Fruit fly (Drosophila melanogaster) whole organism, pupa: ENCODE data around the gene maca.

Source experiments
- CG10348 ChIP-seq: fragments of 200-800 bp; sonication (Bioruptor generic); IDR thresholded peaks from 2 replicates; pipeline ENCODE4 v1.3.6; 2022; ENCODE audit warnings: missing biosample characterization, missing genetic modification characterization
- CG12605 ChIP-seq: fragments of 200-800 bp; sonication (Bioruptor generic); IDR thresholded peaks from 2 replicates; pipeline ENCODE4 v1.3.6; 2022; ENCODE audit warnings: missing biosample characterization, missing genetic modification characterization
- CG13204 ChIP-seq: fragments of 200-800 bp; sonication (Bioruptor generic); optimal IDR thresholded peaks from 2 replicates; lab custom pipeline; 2018; ENCODE audit warnings: missing biosample characterization, mild to moderate bottlenecking, missing genetic modification characterization, moderate library complexity
- CG14655 ChIP-seq: fragments of 200-800 bp; sonication (Bioruptor generic); optimal IDR thresholded peaks from 3 replicates; lab custom pipeline; 2017; ENCODE audit warnings: mild to moderate bottlenecking, missing biosample characterization, missing genetic modification reagents, missing genetic modification characterization
- CG15710 ChIP-seq: fragments of 200-800 bp; sonication (Bioruptor generic); optimal IDR thresholded peaks from 2 replicates; lab custom pipeline; 2018; ENCODE audit warnings: missing biosample characterization, mild to moderate bottlenecking, missing genetic modification characterization, moderate library complexity
- CG17806 ChIP-seq: fragments of 200-800 bp; sonication (Bioruptor generic); optimal IDR thresholded peaks from 2 replicates; lab custom pipeline; 2018; ENCODE audit warnings: missing biosample characterization, mild to moderate bottlenecking, missing genetic modification characterization, moderate library complexity
- CG32121 ChIP-seq: fragments of 200-800 bp; sonication (Bioruptor generic); IDR thresholded peaks from 2 replicates; pipeline ENCODE4 v1.3.6; 2022; ENCODE audit warnings: missing biosample characterization, missing genetic modification characterization
- CG34367 ChIP-seq: fragments of 200-800 bp; sonication (Bioruptor generic); optimal IDR thresholded peaks from 2 replicates; lab custom pipeline; 2018; ENCODE audit warnings: missing biosample characterization, mild to moderate bottlenecking, missing genetic modification characterization
- CG4496 ChIP-seq: fragments of 200-800 bp; sonication (Bioruptor generic); IDR thresholded peaks from 3 replicates; pipeline ENCODE4 v1.3.6; 2022; ENCODE audit warnings: missing biosample characterization, missing genetic modification characterization
- CG8159 ChIP-seq: fragments of 200-800 bp; sonication (Bioruptor generic); optimal IDR thresholded peaks from 3 replicates; lab custom pipeline; 2018; ENCODE audit warnings: missing biosample characterization, mild to moderate bottlenecking, missing genetic modification characterization, moderate library complexity
- CG8301 ChIP-seq: fragments of 200-800 bp; sonication (Bioruptor generic); optimal IDR thresholded peaks from 2 replicates; lab custom pipeline; 2018; ENCODE audit warnings: missing biosample characterization, mild to moderate bottlenecking, missing genetic modification characterization
- CG9948 ChIP-seq: fragments of 200-800 bp; sonication (Bioruptor generic); optimal IDR thresholded peaks from 2 replicates; lab custom pipeline; 2018; ENCODE audit warnings: missing biosample characterization, mild to moderate bottlenecking, missing genetic modification characterization, moderate library complexity
- D1 ChIP-seq: fragments of 200-800 bp; sonication (Bioruptor generic); optimal IDR thresholded peaks from 2 replicates; lab custom pipeline; 2018; ENCODE audit warnings: missing biosample characterization, mild to moderate bottlenecking, missing genetic modification characterization, moderate library complexity
- EcR ChIP-seq: fragments of 200-800 bp; sonication (Bioruptor generic); optimal IDR thresholded peaks from 3 replicates; lab custom pipeline; 2019; ENCODE audit warnings: missing biosample characterization, missing genetic modification characterization, mild to moderate bottlenecking, moderate library complexity, missing genetic modification reagents
- Ets98B ChIP-seq: fragments of 200-800 bp; sonication (Bioruptor generic); IDR thresholded peaks from 2 replicates; pipeline ENCODE4 v1.3.6; 2022; ENCODE audit warnings: missing biosample characterization, missing genetic modification characterization
- Pif1A ChIP-seq: fragments of 200-800 bp; sonication (Bioruptor generic); optimal IDR thresholded peaks from 3 replicates; lab custom pipeline; 2016; ENCODE audit warnings: missing biosample characterization, missing genetic modification characterization
- Pif1B ChIP-seq: fragments of 200-800 bp; sonication (Bioruptor generic); optimal IDR thresholded peaks from 3 replicates; lab custom pipeline; 2016; ENCODE audit warnings: missing biosample characterization, missing genetic modification characterization
- Snoo ChIP-seq: fragments of 200-800 bp; sonication (Bioruptor generic); optimal IDR thresholded peaks from 3 replicates; lab custom pipeline; 2017; ENCODE audit warnings: missing biosample characterization, mild to moderate bottlenecking, missing genetic modification characterization, inconsistent platforms
- fd96Ca ChIP-seq: fragments of 200-800 bp; sonication (Bioruptor generic); IDR thresholded peaks from 3 replicates; pipeline ENCODE4 v1.3.6; 2022; ENCODE audit warnings: missing biosample characterization, missing genetic modification characterization
- rn ChIP-seq: fragments of 200-800 bp; sonication (Bioruptor generic); IDR thresholded peaks from 2 replicates; pipeline ENCODE4 v1.3.6; 2022; ENCODE audit warnings: missing biosample characterization, missing genetic modification characterization

maca gene

dm6 chr3R:15467991-15468764 is 26.2 kb upstream of the maca start:
- no peak for TF ChIP-seq D1 (tag; lab: Kevin White, UChicago)
- TF ChIP-seq, all 21 proteins: peak for 0

DNA sequence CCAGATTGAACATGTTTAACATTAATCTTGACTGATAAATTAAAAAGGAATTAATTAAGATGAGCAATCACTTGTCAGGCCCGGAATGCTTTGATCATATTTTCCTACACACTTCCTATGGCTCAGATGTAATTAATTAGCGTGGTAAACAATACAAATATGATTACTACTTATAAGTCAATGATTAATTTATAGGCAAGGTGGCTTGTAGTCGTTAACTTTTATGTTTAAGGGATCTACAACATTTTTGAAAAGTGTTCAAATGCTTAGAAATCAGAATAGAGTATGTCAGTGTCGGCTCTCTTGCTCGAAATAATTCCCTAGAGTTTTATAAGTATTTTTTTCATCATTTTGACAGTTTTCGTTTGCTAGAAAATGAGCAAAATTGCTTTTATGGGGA is 22.7 kb upstream of the maca start:
- no peak for TF ChIP-seq Snoo (tag; lab: Kevin White, UChicago)
- TF ChIP-seq CG8159 = no peak
- TF ChIP-seq D1 (tag; lab: Kevin White, UChicago) = no peak
- no peak for TF ChIP-seq CG13204 (GFP tag; lab: Kevin White, UChicago)
- no peak for TF ChIP-seq CG17806 (tag; lab: Kevin White, UChicago)
- TF ChIP-seq CG10348 (GFP tag; lab: Robert Waterston, UW) = no peak
- no peak for TF ChIP-seq rn (GFP tag; lab: Robert Waterston, UW)
- no peak for TF ChIP-seq fd96Ca (GFP tag; lab: Robert Waterston, UW)
- TF ChIP-seq CG8301 = no peak
- no peak for TF ChIP-seq CG12605 (GFP tag; lab: Robert Waterston, UW)

DNA sequence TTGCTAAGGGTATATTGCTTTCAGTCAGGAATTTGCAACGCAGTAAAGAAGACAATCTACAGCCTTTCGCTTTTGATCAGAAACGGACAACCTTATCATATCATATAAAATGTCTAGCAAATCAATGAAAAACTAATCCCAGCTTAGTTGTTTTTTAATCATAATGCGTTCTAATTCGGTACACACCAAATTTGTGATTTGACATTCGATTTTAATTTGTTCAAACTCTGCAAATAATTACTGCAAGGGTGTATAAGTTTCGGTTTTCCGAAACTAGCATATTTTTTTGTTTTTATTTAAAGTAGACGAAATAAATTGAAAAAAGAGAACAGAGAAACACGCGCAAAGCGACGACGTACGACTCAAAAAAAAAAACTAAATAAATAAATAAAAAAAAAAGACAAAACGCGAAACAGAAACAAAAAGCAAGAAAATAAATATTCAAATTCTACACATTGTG is 21.6 kb upstream of the maca start:
- TF ChIP-seq CG12605 (GFP tag; lab: Robert Waterston, UW) (peak; percentile 45), fd96Ca (GFP tag; lab: Robert Waterston, UW) (no peak), CG14655 (GFP tag; lab: Kevin White, UChicago) (peak; percentile 40), CG4496 (no peak; the same call in 2 of the 3 replicates), CG32121 (GFP tag; lab: Robert Waterston, UW) (peak; percentile 50), CG8301 (peak; percentile 6), Ets98B (peak; percentile 54; the same call in 1 of the 2 replicates)

DNA sequence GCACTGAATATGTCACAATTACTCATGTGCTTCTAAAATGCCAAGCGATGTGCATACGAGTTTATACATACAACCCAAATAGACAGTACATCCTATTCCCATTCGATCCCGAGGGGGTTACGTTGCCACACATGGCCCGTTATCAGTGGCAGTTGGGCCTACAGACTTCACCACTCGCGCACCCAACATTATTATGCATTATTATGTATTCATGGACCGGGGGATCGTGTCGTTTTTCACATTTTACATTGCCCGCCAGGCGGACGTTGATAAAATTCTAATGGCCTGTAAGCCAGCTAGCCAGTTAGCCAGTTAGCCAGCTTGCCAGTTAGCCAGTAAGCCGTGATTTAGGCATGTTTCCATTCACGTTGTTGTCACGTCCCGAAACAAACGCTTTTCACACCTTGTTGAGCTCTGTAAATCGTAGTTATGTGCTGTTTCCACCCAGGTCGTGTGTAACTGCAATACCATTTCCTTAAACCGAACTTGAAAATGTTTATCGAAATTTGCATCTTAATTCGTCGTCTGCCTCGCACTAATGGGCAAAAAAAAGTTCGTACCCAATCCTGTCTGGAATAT is 21.0 kb upstream of the maca start:
- TF ChIP-seq CG10348 (GFP tag; lab: Robert Waterston, UW) (no peak), Ets98B (no peak), CG4496 (no peak), CG14655 (GFP tag; lab: Kevin White, UChicago) (no peak), D1 (tag; lab: Kevin White, UChicago) (no peak)

DNA sequence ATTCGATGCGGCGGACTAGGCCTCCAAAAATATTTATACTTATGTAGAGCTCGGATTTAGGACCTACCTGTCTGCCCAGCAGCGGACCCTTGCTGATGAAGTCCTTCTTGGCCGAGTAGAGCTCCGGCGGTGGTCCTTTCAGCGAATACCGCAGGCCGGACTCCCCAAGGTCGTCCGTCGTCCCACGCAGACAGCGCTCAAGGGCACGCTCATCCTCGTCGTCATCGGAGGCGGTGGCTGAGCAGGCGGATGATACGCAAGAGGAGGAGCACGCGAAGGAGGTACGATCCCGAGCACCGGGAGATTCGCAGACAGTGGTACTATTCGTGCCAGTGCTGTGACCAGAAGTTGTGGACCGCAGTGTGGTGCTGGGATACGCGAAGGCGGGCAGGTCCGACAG is 19.6 kb upstream of the maca start:
- no peak for TF ChIP-seq rn (GFP tag; lab: Robert Waterston, UW)
- TF ChIP-seq Pif1A (GFP tag; lab: Kevin White, UChicago) = no peak
- TF ChIP-seq CG17806 (tag; lab: Kevin White, UChicago) = no peak
- TF ChIP-seq Ets98B = no peak
- TF ChIP-seq Pif1B (GFP tag; lab: Kevin White, UChicago) = no peak

DNA sequence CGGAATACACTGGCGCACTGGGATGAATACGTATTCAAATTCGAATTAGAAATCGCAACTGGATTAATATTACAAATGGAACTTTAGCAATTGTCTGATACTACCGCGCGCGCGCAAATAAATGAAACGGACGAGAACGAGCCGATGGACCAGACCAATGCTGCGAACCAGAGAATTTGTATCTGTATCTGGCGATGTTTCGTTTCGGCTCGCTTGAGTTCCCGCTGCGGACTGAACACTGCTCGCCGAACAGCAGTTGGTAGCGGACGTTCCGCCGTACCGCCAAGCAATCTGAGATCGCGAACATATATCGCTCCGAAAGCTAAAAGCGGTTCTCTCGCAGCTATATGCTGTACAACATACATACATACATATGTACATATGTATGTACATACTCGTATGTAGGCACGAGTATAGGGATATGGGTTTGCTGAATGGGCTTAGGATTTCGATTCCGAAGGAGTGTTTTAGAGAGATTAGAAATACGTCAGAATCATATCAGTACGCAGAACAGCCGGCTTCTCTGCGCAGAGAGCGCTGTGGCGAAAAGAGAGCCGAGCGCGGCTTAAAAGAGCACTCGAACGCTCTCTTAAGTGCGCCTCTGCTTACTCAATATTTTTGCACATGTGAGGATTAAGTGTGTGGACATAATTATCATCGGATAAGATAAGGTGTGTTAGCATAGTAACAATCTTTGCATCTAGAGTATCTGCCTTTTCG is 18.3 kb upstream of the maca start, which contains the start of gene AdamTS-A:
TSS of gene AdamTS-A (minus strand) at position 221 of the 720 bp plus-strand sequence.
- TF ChIP-seq CG4496 (no peak), Ets98B (no peak), CG9948 (tag; lab: Kevin White, UChicago) (no peak), CG13204 (GFP tag; lab: Kevin White, UChicago) (peak; percentile 95), fd96Ca (GFP tag; lab: Robert Waterston, UW) (no peak), CG8159 (no peak), Pif1B (GFP tag; lab: Kevin White, UChicago) (peak; percentile 19), CG14655 (GFP tag; lab: Kevin White, UChicago) (no peak), CG8301 (no peak), EcR (GFP tag; lab: Kevin White, UChicago) (no peak), CG12605 (GFP tag; lab: Robert Waterston, UW) (no peak), CG34367 (tag; lab: Kevin White, UChicago) (no peak), Snoo (tag; lab: Kevin White, UChicago) (no peak), rn (GFP tag; lab: Robert Waterston, UW) (no peak), CG17806 (tag; lab: Kevin White, UChicago) (no peak), CG15710 (tag; lab: Kevin White, UChicago) (no peak), Pif1A (GFP tag; lab: Kevin White, UChicago) (peak; percentile 4)

DNA sequence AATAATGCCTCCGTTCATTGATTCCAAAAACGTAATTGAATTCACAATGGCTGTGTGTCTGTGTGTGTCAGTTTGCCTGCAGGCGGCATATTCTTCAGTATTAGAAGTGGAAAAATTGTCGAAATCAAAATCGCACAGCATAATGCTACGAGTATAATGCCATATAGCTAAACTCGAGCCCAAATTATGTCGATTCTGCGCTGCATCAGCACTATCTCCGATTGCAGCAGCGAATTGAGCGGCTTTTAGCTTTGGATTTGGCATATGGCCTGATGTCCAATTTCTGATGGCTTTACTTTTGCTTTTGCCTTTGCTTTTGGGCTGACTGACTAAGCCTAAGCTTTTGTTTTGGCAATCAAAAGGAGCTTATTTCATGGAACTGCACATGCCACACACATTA is 14.3 kb upstream of the maca start:
- TF ChIP-seq Pif1A (GFP tag; lab: Kevin White, UChicago) (no peak), CG10348 (GFP tag; lab: Robert Waterston, UW) (no peak), CG8159 (no peak), Snoo (tag; lab: Kevin White, UChicago) (no peak)
